Worm (Caenorhabditis elegans): Measurements from ENCODE around the gene ztf-22.

Gene ztf-22

ce11 chrII:13255291-13255690, 30.3 kb downstream of the ztf-22 start:
- no peak for TF ChIP-seq fkh-2 (tag; optimal IDR thresholded peaks at IDR 0.05)
- no peak for TF ChIP-seq daf-12 (tag; optimal IDR thresholded peaks at IDR 0.05)
- TF ChIP-seq nhr-237 (tag; optimal IDR thresholded peaks at IDR 0.05), result no peak
- no peak for TF ChIP-seq lin-15B (tag; optimal IDR thresholded peaks at IDR 0.05)
- no peak for TF ChIP-seq elt-2 (tag; optimal IDR thresholded peaks at IDR 0.05)
- no peak for TF ChIP-seq eor-1 (tag; optimal IDR thresholded peaks at IDR 0.05)
- TF ChIP-seq nfya-1 (tag; optimal IDR thresholded peaks at IDR 0.05; ENCODE audit: insufficient read depth), result no peak
- TF ChIP-seq ceh-16 (tag; optimal IDR thresholded peaks at IDR 0.05), result no peak

DNA sequence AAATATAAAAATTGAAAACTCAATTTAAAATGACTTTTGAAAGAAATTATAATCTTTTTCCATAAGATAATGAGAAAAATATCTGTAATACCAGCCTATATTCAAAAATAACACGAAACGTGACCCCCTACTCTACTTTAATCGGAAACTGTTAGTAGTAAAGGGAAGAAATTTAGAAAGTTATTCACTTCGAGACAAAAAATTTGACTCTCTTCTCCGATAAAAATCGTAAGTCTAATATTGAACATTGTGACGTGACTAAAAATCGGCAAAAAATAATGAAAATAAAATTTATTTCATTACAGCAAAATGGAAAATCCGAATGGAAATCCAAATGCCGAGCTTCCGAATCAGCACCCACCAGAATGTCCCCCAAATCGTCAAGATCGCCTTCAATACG, 36.7 kb downstream of the ztf-22 start, which contains the start of gene F15D4.6:
Gene F15D4.6 (plus strand): TSS at position 301 of the 400 bp plus-strand sequence.
- no peak for TF ChIP-seq tbx-2 (tag; optimal IDR thresholded peaks at IDR 0.05)
- TF ChIP-seq ceh-9 (tag; optimal IDR thresholded peaks at IDR 0.05), result no peak
- TF ChIP-seq elt-2 (tag; optimal IDR thresholded peaks at IDR 0.05), result no peak
- no peak for TF ChIP-seq aly-2 (tag; optimal IDR thresholded peaks at IDR 0.05)
- no peak for TF ChIP-seq nhr-77 (tag; optimal IDR thresholded peaks at IDR 0.05)
- no peak for TF ChIP-seq elt-1 (tag; optimal IDR thresholded peaks at IDR 0.05)
- no peak for TF ChIP-seq ceh-82 (tag; optimal IDR thresholded peaks at IDR 0.05)
- no peak for TF ChIP-seq sea-2 (GFP tag; optimal IDR thresholded peaks at IDR 0.05)
- no peak for TF ChIP-seq lsy-12 (tag; optimal IDR thresholded peaks at IDR 0.05)
- no peak for TF ChIP-seq nhr-25 (tag; optimal IDR thresholded peaks at IDR 0.05)
- no peak for TF ChIP-seq eor-1 (tag; optimal IDR thresholded peaks at IDR 0.05)
- TF ChIP-seq nhr-28 (tag; optimal IDR thresholded peaks at IDR 0.05), result no peak

DNA sequence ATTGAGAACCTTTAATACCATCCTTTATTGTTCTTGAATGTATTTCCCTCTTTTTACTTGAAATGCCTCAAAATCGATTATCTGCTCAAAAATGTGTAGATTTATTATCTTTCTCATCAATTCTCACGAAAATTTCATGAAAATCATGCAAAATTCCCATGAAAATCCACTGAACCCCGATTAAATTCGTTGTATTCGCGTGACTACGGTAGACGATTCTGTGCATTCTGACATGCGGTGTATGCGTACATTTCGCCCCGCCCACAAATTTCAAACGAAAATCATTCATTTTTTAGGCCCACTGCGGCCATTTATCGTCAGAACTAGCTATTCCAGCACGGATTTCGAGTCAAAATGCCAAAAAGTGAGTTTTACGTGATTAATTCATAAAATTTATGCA, 40.6 kb downstream of the ztf-22 start, which contains the start of gene F15D4.5:
Gene F15D4.5 (plus strand): TSS at position 301 of the 400 bp plus-strand sequence.
- TF ChIP-seq daf-12 (tag; optimal IDR thresholded peaks at IDR 0.05) (no peak), R02D3.7 (tag; optimal IDR thresholded peaks at IDR 0.05) (no peak), nhr-23 (tag; optimal IDR thresholded peaks at IDR 0.05) (no peak), nhr-237 (tag; optimal IDR thresholded peaks at IDR 0.05) (no peak), fos-1 (tag; optimal IDR thresholded peaks at IDR 0.05) (no peak), ceh-28 (tag; optimal IDR thresholded peaks at IDR 0.05) (no peak)

ce11 chrII:13243021-13243420, 42.6 kb downstream of the ztf-22 start, which contains the start of gene F15D4.4:
Gene F15D4.4, minus strand, starts transcription at chrII:13243121.
- TF ChIP-seq ama-1 (optimal IDR thresholded peaks at IDR 0.05) (no peak), lsy-12 (tag; optimal IDR thresholded peaks at IDR 0.05) (no peak), nhr-12 (tag; optimal IDR thresholded peaks at IDR 0.05) (no peak)

DNA sequence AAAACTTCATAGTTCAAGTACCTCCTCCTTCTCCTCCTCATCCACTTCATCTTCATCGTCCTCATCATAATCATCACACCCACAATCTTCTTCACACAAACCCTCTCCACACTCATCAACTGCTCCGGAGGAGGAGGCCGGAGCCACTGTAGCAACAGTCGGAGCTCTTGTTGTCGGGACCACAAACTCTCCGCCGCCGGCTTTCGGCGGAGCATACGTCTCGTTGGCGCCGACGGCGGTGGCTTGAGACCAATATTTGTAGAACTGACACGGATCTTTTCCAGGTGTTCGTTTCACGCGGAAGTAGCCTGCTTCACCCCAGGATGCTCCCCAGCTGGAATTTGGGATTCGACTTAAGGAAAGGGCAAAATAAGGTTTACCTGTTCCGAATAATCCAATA, 46.0 kb downstream of the ztf-22 start:
- TF ChIP-seq elt-2 (tag; optimal IDR thresholded peaks at IDR 0.05), result no peak
- no peak for TF ChIP-seq ceh-16 (tag; optimal IDR thresholded peaks at IDR 0.05)
- TF ChIP-seq hmg-11 (tag; optimal IDR thresholded peaks at IDR 0.05), result no peak
- no peak for TF ChIP-seq unc-62 (GFP tag; optimal IDR thresholded peaks at IDR 0.05)
- TF ChIP-seq nhr-12 (tag; optimal IDR thresholded peaks at IDR 0.05), result no peak
- TF ChIP-seq tbx-2 (tag; optimal IDR thresholded peaks at IDR 0.05), result no peak
- TF ChIP-seq unc-39 (tag; optimal IDR thresholded peaks at IDR 0.05), result no peak
- TF ChIP-seq ceh-82 (tag; optimal IDR thresholded peaks at IDR 0.05), result no peak
- no peak for TF ChIP-seq nhr-237 (tag; optimal IDR thresholded peaks at IDR 0.05)
- TF ChIP-seq nhr-67 (tag; optimal IDR thresholded peaks at IDR 0.05), result no peak
- TF ChIP-seq pqm-1 (tag; optimal IDR thresholded peaks at IDR 0.05), result no peak
- no peak for TF ChIP-seq mml-1 (tag; optimal IDR thresholded peaks at IDR 0.05)
- no peak for TF ChIP-seq lin-15B (tag; optimal IDR thresholded peaks at IDR 0.05)

ce11 chrII:13237829-13238404, 47.7 kb downstream of the ztf-22 start, which contains the start of gene romo-1:
Gene romo-1, minus strand, starts transcription at chrII:13237907.
- no peak for TF ChIP-seq nhr-76 (tag; optimal IDR thresholded peaks at IDR 0.05)
- no peak for TF ChIP-seq nhr-11 (tag; optimal IDR thresholded peaks at IDR 0.05)
- peak; percentile 59 for TF ChIP-seq nhr-43 (tag; optimal IDR thresholded peaks at IDR 0.05; ENCODE audit: poor library complexity, severe bottlenecking)
- peak; percentile 52 for TF ChIP-seq egl-5 (tag; optimal IDR thresholded peaks at IDR 0.05)
- peak; percentile 53 for TF ChIP-seq hmg-11 (tag; optimal IDR thresholded peaks at IDR 0.05)
- TF ChIP-seq ama-1 (optimal IDR thresholded peaks at IDR 0.05), result no peak
- TF ChIP-seq skn-1 (tag; optimal IDR thresholded peaks at IDR 0.05), result peak; percentile 26
- TF ChIP-seq lin-15B (tag; optimal IDR thresholded peaks at IDR 0.05), result peak; percentile 77
- TF ChIP-seq zag-1 (tag; optimal IDR thresholded peaks at IDR 0.05), result no peak
- TF ChIP-seq ceh-9 (tag; optimal IDR thresholded peaks at IDR 0.05), result no peak
- TF ChIP-seq nfya-1 (tag; optimal IDR thresholded peaks at IDR 0.05; ENCODE audit: insufficient read depth), result peak; percentile 84
- TF ChIP-seq elt-1 (tag; optimal IDR thresholded peaks at IDR 0.05), result no peak
- no peak for TF ChIP-seq mdl-1 (tag; optimal IDR thresholded peaks at IDR 0.05)
- TF ChIP-seq nhr-23 (tag; optimal IDR thresholded peaks at IDR 0.05), result peak; percentile 77
- TF ChIP-seq nhr-237 (tag; optimal IDR thresholded peaks at IDR 0.05), result no peak
- no peak for TF ChIP-seq jun-1 (tag; optimal IDR thresholded peaks at IDR 0.05)
- TF ChIP-seq lin-39 (tag; optimal IDR thresholded peaks at IDR 0.05), result peak; percentile 19
- peak; percentile 44 for TF ChIP-seq R02D3.7 (tag; optimal IDR thresholded peaks at IDR 0.05)
- TF ChIP-seq pha-4 (tag; optimal IDR thresholded peaks at IDR 0.05), result peak; percentile 90
- TF ChIP-seq nhr-25 (tag; optimal IDR thresholded peaks at IDR 0.05), result peak; percentile 53
- TF ChIP-seq snpc-4 (tag; optimal IDR thresholded peaks at IDR 0.05), result peak; percentile 91
- no peak for TF ChIP-seq nhr-67 (tag; optimal IDR thresholded peaks at IDR 0.05)
- TF ChIP-seq tbx-2 (tag; optimal IDR thresholded peaks at IDR 0.05), result peak; percentile 42
- TF ChIP-seq elt-2 (tag; optimal IDR thresholded peaks at IDR 0.05), result peak; percentile 35
- no peak for TF ChIP-seq fos-1 (tag; optimal IDR thresholded peaks at IDR 0.05)

Measured in whole organism, L3 larva.